Worm (Caenorhabditis elegans) whole organism, mixed stage, embryonic: ENCODE data around the gene C26F1.3.

Experiments
- M03D4.4 ChIP-seq: sonication (generic microtip); optimal IDR thresholded peaks from 2 replicates; lab custom pipeline; 2017; ENCODE audit warnings: mild to moderate bottlenecking, missing genetic modification characterization, missing compliant biosample characterization
- bed-3 ChIP-seq: fragments of 200-800 bp; sonication (Bioruptor generic); optimal IDR thresholded peaks from 3 replicates; lab custom pipeline; 2018; ENCODE audit warnings: mild to moderate bottlenecking, missing genetic modification characterization, moderate library complexity, missing compliant biosample characterization
- blmp-1 ChIP-seq: fragments of 150-350 bp; optimal IDR thresholded peaks from 2 replicates; lab custom pipeline; 2014; ENCODE audit warnings: missing biosample characterization, missing genetic modification characterization
- ceh-39 ChIP-seq: fragments of 150-350 bp; optimal IDR thresholded peaks from 2 replicates; lab custom pipeline; 2014; ENCODE audit warnings: missing biosample characterization, missing genetic modification characterization
- ceh-43 ChIP-seq: fragments of 200-800 bp; sonication (Bioruptor generic); optimal IDR thresholded peaks from 2 replicates; lab custom pipeline; 2018; ENCODE audit warnings: mild to moderate bottlenecking, missing genetic modification characterization, moderate library complexity, missing compliant biosample characterization
- ceh-83 ChIP-seq: fragments of 200-800 bp; sonication (Bioruptor generic); optimal IDR thresholded peaks from 2 replicates; lab custom pipeline; 2018; ENCODE audit warnings: mild to moderate bottlenecking, missing genetic modification characterization, missing compliant biosample characterization
- ces-1 ChIP-seq: fragments of 150-350 bp; optimal IDR thresholded peaks from 2 replicates; lab custom pipeline; 2014; ENCODE audit warnings: missing biosample characterization, missing genetic modification reagents, missing genetic modification characterization
- cnd-1 ChIP-seq: fragments of 200-800 bp; sonication (Bioruptor generic); optimal IDR thresholded peaks from 2 replicates; lab custom pipeline; 2018; ENCODE audit warnings: mild to moderate bottlenecking, missing genetic modification characterization, missing compliant biosample characterization
- elt-1 ChIP-seq: sonication (generic microtip); optimal IDR thresholded peaks from 2 replicates; lab custom pipeline; 2017; ENCODE audit warnings: missing genetic modification characterization, mild to moderate bottlenecking, missing compliant biosample characterization, antibody characterized with exemption, moderate library complexity, borderline replicate concordance; ENCODE audit not compliant: insufficient read depth
- elt-3 ChIP-seq: fragments of 150-350 bp; optimal IDR thresholded peaks from 2 replicates; lab custom pipeline; 2014; ENCODE audit warnings: missing biosample characterization, missing genetic modification characterization
- flh-1 ChIP-seq: fragments of 200-800 bp; sonication (Bioruptor generic); optimal IDR thresholded peaks from 2 replicates; lab custom pipeline; 2018; ENCODE audit warnings: mild to moderate bottlenecking, missing genetic modification characterization, moderate library complexity, missing compliant biosample characterization
- ham-2 ChIP-seq: fragments of 200-800 bp; sonication (Bioruptor generic); optimal IDR thresholded peaks from 2 replicates; lab custom pipeline; 2018; ENCODE audit warnings: mild to moderate bottlenecking, missing genetic modification characterization, missing compliant biosample characterization
- hlh-1 ChIP-seq: fragments of 150-350 bp; optimal IDR thresholded peaks from 2 replicates; lab custom pipeline; 2014; ENCODE audit warnings: missing biosample characterization, missing genetic modification reagents, missing genetic modification characterization
- lin-13 ChIP-seq: fragments of 150-350 bp; optimal IDR thresholded peaks from 2 replicates; lab custom pipeline; 2014; ENCODE audit warnings: missing biosample characterization, missing genetic modification characterization
- lin-32 ChIP-seq: fragments of 200-800 bp; sonication (Bioruptor generic); optimal IDR thresholded peaks from 2 replicates; lab custom pipeline; 2018; ENCODE audit warnings: mild to moderate bottlenecking, missing genetic modification characterization, missing compliant biosample characterization
- mab-5 ChIP-seq: fragments of 150-350 bp; optimal IDR thresholded peaks from 2 replicates; lab custom pipeline; 2014; ENCODE audit warnings: missing biosample characterization, missing genetic modification characterization
- mep-1 ChIP-seq: fragments of 150-350 bp; optimal IDR thresholded peaks from 2 replicates; lab custom pipeline; 2017; ENCODE audit warnings: missing biosample characterization, missing genetic modification reagents, missing genetic modification characterization, inconsistent platforms
- nhr-2 ChIP-seq: fragments of 150-350 bp; optimal IDR thresholded peaks from 2 replicates; lab custom pipeline; 2014; ENCODE audit warnings: missing biosample characterization, missing genetic modification characterization
- nhr-237 ChIP-seq: fragments of 150-350 bp; optimal IDR thresholded peaks from 2 replicates; lab custom pipeline; 2014; ENCODE audit warnings: missing biosample characterization, missing genetic modification characterization
- nhr-28 ChIP-seq: fragments of 150-350 bp; optimal IDR thresholded peaks from 2 replicates; lab custom pipeline; 2014; ENCODE audit warnings: missing biosample characterization, missing genetic modification characterization
- nhr-76 ChIP-seq: sonication (generic microtip); optimal IDR thresholded peaks from 2 replicates; lab custom pipeline; 2017; ENCODE audit warnings: missing biosample characterization, missing genetic modification characterization
- pha-4 ChIP-seq: fragments of 150-350 bp; optimal IDR thresholded peaks from 2 replicates; lab custom pipeline; 2018; ENCODE audit warnings: missing biosample characterization, missing genetic modification reagents, missing genetic modification characterization
- sem-2 ChIP-seq: fragments of 200-800 bp; sonication (Bioruptor generic); optimal IDR thresholded peaks from 2 replicates; lab custom pipeline; 2018; ENCODE audit warnings: mild to moderate bottlenecking, missing genetic modification characterization, missing compliant biosample characterization
- snpc-4 ChIP-seq: fragments of 150-350 bp; optimal IDR thresholded peaks from 2 replicates; lab custom pipeline; 2014; ENCODE audit warnings: missing biosample characterization, missing genetic modification characterization
- sptf-1 ChIP-seq: sonication (generic microtip); optimal IDR thresholded peaks from 2 replicates; lab custom pipeline; 2017; ENCODE audit warnings: mild to moderate bottlenecking, missing genetic modification characterization, moderate library complexity, missing compliant biosample characterization
- unc-120 ChIP-seq: sonication (generic microtip); optimal IDR thresholded peaks from 2 replicates; lab custom pipeline; 2017; ENCODE audit warnings: missing genetic modification characterization, missing compliant biosample characterization; ENCODE audit not compliant: poor library complexity, severe bottlenecking
- unc-39 ChIP-seq: fragments of 150-350 bp; optimal IDR thresholded peaks from 2 replicates; lab custom pipeline; 2014; ENCODE audit warnings: missing biosample characterization, missing genetic modification characterization
- unc-62 ChIP-seq: fragments of 150-350 bp; optimal IDR thresholded peaks from 2 replicates; lab custom pipeline; 2014; ENCODE audit warnings: missing biosample characterization, missing genetic modification reagents, missing genetic modification characterization
- ztf-11 ChIP-seq: fragments of 150-350 bp; optimal IDR thresholded peaks from 2 replicates; lab custom pipeline; 2014; ENCODE audit warnings: missing biosample characterization, missing genetic modification characterization

Gene C26F1.3

ce11 chrV:7778999-7779398 is 1.9 kb downstream of the C26F1.3 start:
- TF ChIP-seq nhr-237 (tag; lab: Kevin White, UChicago), result no peak
- TF ChIP-seq flh-1 (GFP tag; lab: Kevin White, UChicago), result no peak

- no peak for TF ChIP-seq ceh-43 (GFP tag; lab: Kevin White, UChicago)
- no peak for TF ChIP-seq ceh-83 (GFP tag; lab: Kevin White, UChicago)
- no peak for TF ChIP-seq elt-1 (tag; lab: Kevin White, UChicago)
- TF ChIP-seq lin-13 (tag; lab: Kevin White, UChicago), result no peak
- TF ChIP-seq nhr-237 (tag; lab: Kevin White, UChicago), result no peak
These were observed 4.4 kb downstream of the C26F1.3 start, which contains the start of gene cyp-32A1 for ce11 chrV:7781511-7781910. TSS of gene cyp-32A1 (plus strand) at chrV:7781811.

- TF ChIP-seq hlh-1, result no peak
- no peak for TF ChIP-seq mep-1 (tag; lab: Kevin White, UChicago)
- no peak for TF ChIP-seq sptf-1
- TF ChIP-seq nhr-237 (tag; lab: Kevin White, UChicago), result no peak
- no peak for TF ChIP-seq lin-13 (tag; lab: Kevin White, UChicago)
- TF ChIP-seq nhr-2 (tag; lab: Kevin White, UChicago), result no peak
- no peak for TF ChIP-seq nhr-76 (tag; lab: Kevin White, UChicago)
- TF ChIP-seq, all 35 proteins: peak for 0
These were observed 8.0 kb downstream of the C26F1.3 start, which contains the start of gene C26F1.1 for ce11 chrV:7785117-7785516. TSS of gene C26F1.1 (plus strand) at chrV:7785417.

- TF ChIP-seq nhr-2 (tag; lab: Kevin White, UChicago) (no peak), snpc-4 (no peak)
These were observed 8.8 kb downstream of the C26F1.3 start for ce11 chrV:7785885-7786284.

ce11 chrV:7786639-7787038 is 9.5 kb downstream of the C26F1.3 start:
- TF ChIP-seq mep-1 (tag; lab: Kevin White, UChicago) (no peak), M03D4.4 (tag; lab: Kevin White, UChicago) (no peak), blmp-1 (tag; lab: Kevin White, UChicago) (no peak), hlh-1 (no peak), nhr-28 (tag; lab: Kevin White, UChicago) (no peak), sem-2 (GFP tag; lab: Kevin White, UChicago) (no peak), sptf-1 (no peak), ceh-83 (GFP tag; lab: Kevin White, UChicago) (no peak), cnd-1 (no peak), elt-3 (tag; lab: Kevin White, UChicago) (no peak), mab-5 (tag; lab: Kevin White, UChicago) (no peak), nhr-2 (tag; lab: Kevin White, UChicago) (no peak), ztf-11 (no peak), lin-32 (no peak), ham-2 (GFP tag; lab: Kevin White, UChicago) (no peak), nhr-237 (tag; lab: Kevin White, UChicago) (no peak)

ce11 chrV:7793067-7793466 is 16.0 kb downstream of the C26F1.3 start, which contains the start of gene flp-21:
TSS of gene flp-21 (plus strand) at chrV:7793367.
- TF ChIP-seq unc-39 (tag; lab: Kevin White, UChicago) (no peak), elt-3 (tag; lab: Kevin White, UChicago) (no peak), M03D4.4 (tag; lab: Kevin White, UChicago) (no peak), snpc-4 (no peak), lin-32 (no peak), ceh-39 (tag; lab: Kevin White, UChicago) (no peak), flh-1 (GFP tag; lab: Kevin White, UChicago) (no peak), nhr-237 (tag; lab: Kevin White, UChicago) (no peak), nhr-2 (tag; lab: Kevin White, UChicago) (no peak), ceh-43 (GFP tag; lab: Kevin White, UChicago) (no peak), unc-120 (no peak), mab-5 (tag; lab: Kevin White, UChicago) (no peak), mep-1 (tag; lab: Kevin White, UChicago) (no peak), sem-2 (GFP tag; lab: Kevin White, UChicago) (no peak), pha-4 (tag; lab: Kevin White, UChicago) (no peak), ces-1 (GFP tag; lab: Kevin White, UChicago) (no peak), bed-3 (GFP tag; lab: Kevin White, UChicago) (no peak), ceh-83 (GFP tag; lab: Kevin White, UChicago) (no peak), elt-1 (tag; lab: Kevin White, UChicago) (no peak), unc-62 (GFP tag; lab: Kevin White, UChicago) (no peak)
